Worm (Caenorhabditis elegans): ENCODE measurements around the gene C29F5.8.

- no peak for TF ChIP-seq ZK546.5 (tag; optimal IDR thresholded peaks at IDR 0.05)
- TF ChIP-seq ztf-11 (tag; optimal IDR thresholded peaks at IDR 0.05), result no peak
- no peak for TF ChIP-seq nhr-23 (tag; optimal IDR thresholded peaks at IDR 0.05)
- TF ChIP-seq nhr-237 (tag; optimal IDR thresholded peaks at IDR 0.05), result no peak
- no peak for TF ChIP-seq fos-1 (tag; optimal IDR thresholded peaks at IDR 0.05)
- TF ChIP-seq unc-62 (GFP tag; optimal IDR thresholded peaks at IDR 0.05), result no peak
- TF ChIP-seq elt-3 (tag; optimal IDR thresholded peaks at IDR 0.05), result no peak
- no peak for TF ChIP-seq nhr-6 (tag; optimal IDR thresholded peaks at IDR 0.05)
- no peak for TF ChIP-seq unc-39 (tag; optimal IDR thresholded peaks at IDR 0.05)
- TF ChIP-seq snpc-4 (tag; optimal IDR thresholded peaks at IDR 0.05), result no peak
- no peak for TF ChIP-seq elt-1 (tag; optimal IDR thresholded peaks at IDR 0.05)
Observed at ce11 chrII:6309198-6309597, 3.0 kb downstream of the C29F5.8 start, which contains the start of gene glb-10.

Data from whole organism, L2 larva.